Worm (Caenorhabditis elegans) whole organism, L3 larva: ENCODE measurements around the gene C23H4.8.

ENCODE experiments used
- mml-1 ChIP-seq: fragments of 150-350 bp; sonication (generic microtip); optimal IDR thresholded peaks from 3 replicates; lab custom pipeline; 2014; ENCODE audit warnings: missing biosample characterization, missing genetic modification characterization
- nhr-237 ChIP-seq: fragments of 150-350 bp; optimal IDR thresholded peaks from 2 replicates; lab custom pipeline; 2014; ENCODE audit warnings: missing biosample characterization, missing genetic modification characterization
- unc-39 ChIP-seq: sonication (generic microtip); optimal IDR thresholded peaks from 4 replicates; lab custom pipeline; 2017; ENCODE audit warnings: missing biosample characterization, missing genetic modification characterization

DNA sequence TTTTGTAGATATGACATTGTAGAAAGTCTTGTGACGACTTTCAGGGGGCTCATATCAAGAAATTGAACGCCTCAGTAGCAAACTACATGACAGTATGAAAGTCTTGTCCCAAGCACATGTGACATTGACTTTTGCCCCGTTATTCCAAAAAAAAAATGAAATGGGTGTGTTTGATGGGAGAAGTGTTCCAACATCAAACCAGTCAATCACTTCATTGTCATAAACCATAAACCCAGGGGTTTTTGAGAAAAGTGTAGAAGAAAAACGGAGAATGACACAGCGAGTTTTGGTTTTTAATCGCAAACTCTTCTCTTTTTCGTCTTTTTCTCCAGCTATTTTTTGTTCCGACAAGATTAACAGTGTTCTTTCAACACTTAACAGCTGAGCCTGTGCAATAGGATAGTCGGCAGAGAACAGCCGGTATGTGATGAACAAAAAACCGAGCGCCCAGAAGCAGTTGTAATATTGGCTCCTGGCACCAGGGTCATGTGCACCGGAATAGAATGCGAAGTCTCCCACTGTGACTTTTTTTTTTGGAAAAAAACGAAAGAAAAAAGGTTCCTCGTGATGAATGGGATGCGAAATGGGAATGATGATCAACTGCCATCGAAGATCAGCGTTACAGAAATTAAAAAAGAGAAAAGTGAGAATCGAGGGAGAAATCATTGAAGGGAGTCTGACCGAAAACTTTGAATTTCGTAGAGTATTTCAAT lies 31.0 kb upstream of the C23H4.8 start:
- TF ChIP-seq nhr-237: no peak
- TF ChIP-seq unc-39 (tag; lab: Kevin White, UChicago): no peak
- TF ChIP-seq mml-1 (tag; lab: Kevin White, UChicago): no peak
